Worm (Caenorhabditis elegans) whole organism, L4 larva: Measurements from ENCODE around the gene gpa-3.
"Not testable (repeated sequence)": the region's sequence is repeated elsewhere in the genome, so short reads cannot be mapped to it uniquely, and the experiment has no call there.

Experiments
- D1046.2 ChIP-seq: fragments of 200-800 bp; sonication (Bioruptor generic); IDR thresholded peaks from 2 replicates; pipeline ENCODE4 v1.3.6; 2022; ENCODE audit warnings: missing genetic modification characterization, missing compliant biosample characterization
- F44E2.7 ChIP-seq: fragments of 200-800 bp; sonication (Bioruptor generic); IDR thresholded peaks from 2 replicates; pipeline ENCODE4 v2.1.2; 2022; ENCODE audit warnings: missing genetic modification characterization, missing compliant biosample characterization
- R02D3.7 ChIP-seq: fragments of 150-350 bp; sonication (generic microtip); optimal IDR thresholded peaks from 3 replicates; lab custom pipeline; 2014; ENCODE audit warnings: missing biosample characterization, missing genetic modification characterization
- T26A8.4 ChIP-seq: fragments of 200-800 bp; sonication (Bioruptor generic); IDR thresholded peaks from 2 replicates; pipeline ENCODE4 v1.3.6; 2022; ENCODE audit warnings: missing genetic modification characterization, missing compliant biosample characterization
- Y105C5A.15 ChIP-seq: fragments of 200-800 bp; sonication (Bioruptor generic); IDR thresholded peaks from 2 replicates; pipeline ENCODE4 v1.3.6; 2022; ENCODE audit warnings: missing genetic modification characterization, missing compliant biosample characterization
- Y48G9A.11 ChIP-seq: fragments of 200-800 bp; sonication (Bioruptor generic); IDR thresholded peaks from 2 replicates; pipeline ENCODE4 v1.3.6; 2022; ENCODE audit warnings: missing genetic modification reagents, missing genetic modification characterization, missing compliant biosample characterization
- Y75B8A.6 ChIP-seq: fragments of 200-800 bp; sonication (Bioruptor generic); IDR thresholded peaks from 2 replicates; pipeline ENCODE4 v1.3.6; 2022; ENCODE audit warnings: missing genetic modification reagents, missing genetic modification characterization, missing compliant biosample characterization
- ZK337.2 ChIP-seq: fragments of 200-800 bp; sonication (Bioruptor generic); IDR thresholded peaks from 2 replicates; pipeline ENCODE4 v1.3.6; 2022; ENCODE audit warnings: missing genetic modification reagents, missing genetic modification characterization, missing compliant biosample characterization
- arid-1 ChIP-seq: fragments of 200-800 bp; sonication (Bioruptor generic); conservative IDR thresholded peaks from 2 replicates; pipeline ENCODE4 v1.3.6; 2022; ENCODE audit warnings: missing genetic modification reagents, missing genetic modification characterization, missing compliant biosample characterization
- ceh-20 ChIP-seq: fragments of 200-800 bp; sonication (Bioruptor generic); IDR thresholded peaks from 2 replicates; pipeline ENCODE4 v1.3.6; 2022; ENCODE audit warnings: missing genetic modification reagents, missing genetic modification characterization, missing compliant biosample characterization
- ctbp-1 ChIP-seq: fragments of 200-800 bp; sonication (Bioruptor generic); IDR thresholded peaks from 2 replicates; pipeline ENCODE4 v1.3.6; 2022; ENCODE audit warnings: missing genetic modification reagents, missing genetic modification characterization, missing compliant biosample characterization
- dmd-6 ChIP-seq: fragments of 200-800 bp; sonication (Bioruptor generic); IDR thresholded peaks from 2 replicates; pipeline ENCODE4 v1.3.6; 2022; ENCODE audit warnings: missing genetic modification reagents, missing genetic modification characterization, missing compliant biosample characterization
- dmd-8 ChIP-seq: fragments of 200-800 bp; sonication (Bioruptor generic); IDR thresholded peaks from 2 replicates; pipeline ENCODE4 v1.3.6; 2022; ENCODE audit warnings: missing genetic modification characterization, missing compliant biosample characterization
- dmd-9 ChIP-seq: fragments of 200-800 bp; sonication (Bioruptor generic); IDR thresholded peaks from 2 replicates; pipeline ENCODE4 v1.3.6; 2022; ENCODE audit warnings: missing genetic modification reagents, missing genetic modification characterization, missing compliant biosample characterization
- dve-1 ChIP-seq: sonication (generic microtip); optimal IDR thresholded peaks from 2 replicates; lab custom pipeline; 2017; ENCODE audit warnings: antibody characterized with exemption, mild to moderate bottlenecking, missing genetic modification characterization, missing compliant biosample characterization; ENCODE audit not compliant: insufficient read depth
- egl-43 ChIP-seq: fragments of 200-800 bp; sonication (Bioruptor generic); IDR thresholded peaks from 2 replicates; pipeline ENCODE4 v1.3.6; 2022; ENCODE audit warnings: missing genetic modification reagents, missing genetic modification characterization, missing compliant biosample characterization
- fkh-10 ChIP-seq: fragments of 150-350 bp; optimal IDR thresholded peaks from 2 replicates; lab custom pipeline; 2014; ENCODE audit warnings: missing biosample characterization, missing genetic modification reagents, missing genetic modification characterization
- hmg-1.1 ChIP-seq: fragments of 200-800 bp; sonication (Bioruptor generic); IDR thresholded peaks from 2 replicates; pipeline ENCODE4 v1.3.6; 2022; ENCODE audit warnings: missing genetic modification reagents, missing genetic modification characterization, missing compliant biosample characterization
- lim-7 ChIP-seq: fragments of 200-800 bp; sonication (Bioruptor generic); IDR thresholded peaks from 2 replicates; pipeline ENCODE4 v1.3.6; 2022; ENCODE audit warnings: missing genetic modification characterization, missing compliant biosample characterization
- lin-1 ChIP-seq: fragments of 200-800 bp; sonication (Bioruptor generic); IDR thresholded peaks from 2 replicates; pipeline ENCODE4 v1.3.6; 2022; ENCODE audit warnings: missing genetic modification reagents, missing genetic modification characterization, missing compliant biosample characterization
- lin-29 ChIP-seq: fragments of 200-800 bp; sonication (Bioruptor generic); IDR thresholded peaks from 2 replicates; pipeline ENCODE4 v1.3.6; 2022; ENCODE audit warnings: missing genetic modification reagents, missing genetic modification characterization, missing compliant biosample characterization
- lin-38 ChIP-seq: fragments of 200-800 bp; sonication (Bioruptor generic); IDR thresholded peaks from 2 replicates; pipeline ENCODE4 v1.3.6; 2022; ENCODE audit warnings: missing genetic modification reagents, missing genetic modification characterization, missing compliant biosample characterization
- lsy-2 ChIP-seq, 2 experiments: fragments of 150-350 bp in 1 of 2; sonication (generic microtip) in 1 of 2; optimal IDR thresholded peaks; 2 replicates each; lab custom pipeline; 2014 to 2017; ENCODE audit warnings: missing biosample characterization in 2 of 2, missing genetic modification characterization in 2 of 2
- madf-5 ChIP-seq, 2 experiments: fragments of 200-800 bp; sonication (Bioruptor generic); IDR thresholded peaks; 2 replicates each; pipeline ENCODE4 v1.3.6; 2022; ENCODE audit warnings: missing compliant biosample characterization in 2 of 2, missing genetic modification characterization in 2 of 2
- madf-9 ChIP-seq: fragments of 200-800 bp; sonication (Bioruptor generic); conservative IDR thresholded peaks from 2 replicates; pipeline ENCODE4 v1.3.6; 2022; ENCODE audit warnings: missing genetic modification reagents, missing genetic modification characterization, missing compliant biosample characterization
- mdt-29 ChIP-seq: fragments of 200-800 bp; sonication (Bioruptor generic); IDR thresholded peaks from 2 replicates; pipeline ENCODE4 v1.3.6; 2022; ENCODE audit warnings: missing genetic modification reagents, missing genetic modification characterization, missing compliant biosample characterization
- mxl-2 ChIP-seq: fragments of 200-800 bp; sonication (Bioruptor generic); conservative IDR thresholded peaks from 2 replicates; pipeline ENCODE4 v1.3.6; 2022; ENCODE audit warnings: missing genetic modification reagents, missing genetic modification characterization, missing compliant biosample characterization
- nhr-28 ChIP-seq: fragments of 150-350 bp; optimal IDR thresholded peaks from 2 replicates; lab custom pipeline; 2014; ENCODE audit warnings: missing biosample characterization, missing genetic modification characterization
- nhr-41 ChIP-seq: fragments of 200-800 bp; sonication (Bioruptor generic); IDR thresholded peaks from 2 replicates; pipeline ENCODE4 v1.3.6; 2022; ENCODE audit warnings: missing genetic modification reagents, missing genetic modification characterization, missing compliant biosample characterization
- nhr-42 ChIP-seq: fragments of 200-800 bp; sonication (Bioruptor generic); IDR thresholded peaks from 2 replicates; pipeline ENCODE4 v1.3.6; 2022; ENCODE audit warnings: missing genetic modification characterization, missing compliant biosample characterization
- pha-4 ChIP-seq, 2 experiments: fragments of 150-350 bp in 1 of 2; fragments of 200-800 bp in 1 of 2; sonication (Bioruptor generic) in 1 of 2; IDR thresholded peaks in 1 of 2; optimal IDR thresholded peaks in 1 of 2; 2 replicates each; pipeline versions ENCODE4 v1.3.6 to Lab custom; 2014 to 2022; ENCODE audit warnings: missing genetic modification characterization in 2 of 2, missing genetic modification reagents in 2 of 2, missing biosample characterization in 1 of 2, missing compliant biosample characterization in 1 of 2
- php-3 ChIP-seq: fragments of 200-800 bp; sonication (Bioruptor generic); IDR thresholded peaks from 2 replicates; pipeline ENCODE4 v1.3.6; 2022; ENCODE audit warnings: missing genetic modification reagents, missing genetic modification characterization, missing compliant biosample characterization
- saeg-2 ChIP-seq: fragments of 200-800 bp; sonication (Bioruptor generic); IDR thresholded peaks from 2 replicates; pipeline ENCODE4 v1.3.6; 2022; ENCODE audit warnings: missing genetic modification reagents, missing genetic modification characterization, missing compliant biosample characterization
- snpc-1.2 ChIP-seq: fragments of 200-800 bp; sonication (Bioruptor generic); IDR thresholded peaks from 2 replicates; pipeline ENCODE4 v1.3.6; 2022; ENCODE audit warnings: missing genetic modification reagents, missing genetic modification characterization, missing compliant biosample characterization
- snpc-4 ChIP-seq: fragments of 150-350 bp; optimal IDR thresholded peaks from 2 replicates; lab custom pipeline; 2014; ENCODE audit warnings: missing biosample characterization, missing genetic modification characterization
- tra-1 ChIP-seq: fragments of 200-800 bp; sonication (Bioruptor generic); IDR thresholded peaks from 2 replicates; pipeline ENCODE4 v1.3.6; 2022; ENCODE audit warnings: missing genetic modification reagents, missing genetic modification characterization, missing compliant biosample characterization
- vab-7 ChIP-seq: fragments of 200-800 bp; sonication (Bioruptor generic); IDR thresholded peaks from 2 replicates; pipeline ENCODE4 v1.3.6; 2022; ENCODE audit warnings: missing genetic modification reagents, missing genetic modification characterization, missing compliant biosample characterization
- zfp-3 ChIP-seq: fragments of 200-800 bp; sonication (Bioruptor generic); conservative IDR thresholded peaks from 2 replicates; pipeline ENCODE4 v1.3.6; 2022; ENCODE audit warnings: missing genetic modification reagents, missing genetic modification characterization, missing compliant biosample characterization
- zip-11 ChIP-seq: fragments of 200-800 bp; sonication (Bioruptor generic); IDR thresholded peaks from 2 replicates; pipeline ENCODE4 v1.3.6; 2022; ENCODE audit warnings: missing genetic modification characterization, missing compliant biosample characterization

gpa-3 gene

ce11 chrV:9342965-9343628 is 16.5 kb downstream of the gpa-3 start (continued):
- TF ChIP-seq dve-1 (tag; lab: Kevin White, UChicago) (peak; percentile 9), lin-29 (peak; percentile 77), php-3 (GFP tag; lab: Robert Waterston, UW) (peak; percentile 52; the same call in 1 of the 2 replicates), tra-1 (GFP tag; lab: Robert Waterston, UW) (0 out of 2 replicates have a peak, but pooled peaks have one; percentile 25), snpc-4 (no peak), D1046.2 (GFP tag; lab: Robert Waterston, UW) (peak; percentile 81), arid-1 (GFP tag; lab: Robert Waterston, UW) (peak; percentile 48; the same call in 1 of the 2 replicates), ZK337.2 (GFP tag; lab: Robert Waterston, UW) (no peak), lsy-2 (tag; optimal IDR thresholded peaks at IDR 0.05; lab: Kevin White, UChicago) (no peak), nhr-28 (no peak), hmg-1.1 (peak; percentile 59), lin-1 (GFP tag; lab: Robert Waterston, UW) (peak; percentile 21), pha-4 (GFP tag; IDR thresholded peaks at IDR 0.05; lab: Robert Waterston, UW) (peak; percentile 58; the same call in 1 of the 2 replicates), pha-4 (tag; optimal IDR thresholded peaks at IDR 0.05; lab: Kevin White, UChicago) (no peak), R02D3.7 (tag; lab: Kevin White, UChicago) (no peak), fkh-10 (GFP tag; lab: Kevin White, UChicago) (no peak), zip-11 (GFP tag; lab: Robert Waterston, UW) (0 out of 2 replicates have a peak, but pooled peaks have one; percentile 33), T26A8.4 (peak; percentile 91; the same call in 1 of the 2 replicates), dmd-9 (GFP tag; lab: Robert Waterston, UW) (peak; percentile 56; the same call in 1 of the 2 replicates)
- TF ChIP-seq, all 104 proteins: peak for 30

DNA sequence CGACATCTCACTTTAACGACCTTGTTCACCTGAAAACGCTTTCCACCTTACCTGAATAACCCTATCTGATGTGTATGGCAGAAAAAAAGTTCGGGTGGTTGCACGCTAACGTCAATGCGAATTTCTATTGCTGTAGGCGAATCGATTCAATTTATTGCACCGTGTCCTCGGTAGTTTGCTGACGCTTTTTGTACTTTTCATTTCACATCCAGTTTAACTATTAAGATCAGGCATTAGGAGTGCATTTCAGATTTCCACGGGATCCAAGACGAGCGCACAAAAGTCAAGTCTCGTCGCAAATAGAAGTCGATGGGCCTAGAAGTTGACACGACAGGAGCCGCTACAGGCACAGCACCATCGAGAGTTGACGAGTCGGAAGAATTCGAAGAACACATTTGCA is 17.3 kb downstream of the gpa-3 start:
- peak; percentile 95 for TF ChIP-seq pha-4 (GFP tag; IDR thresholded peaks at IDR 0.05; lab: Robert Waterston, UW)
- not testable (repeated sequence) for TF ChIP-seq pha-4 (tag; optimal IDR thresholded peaks at IDR 0.05; lab: Kevin White, UChicago)
- peak; percentile 64 to 83; a peak in 3 of 4 replicates for TF ChIP-seq madf-5 (GFP tag; IDR thresholded peaks at IDR 0.05; lab: Robert Waterston, UW)
- TF ChIP-seq lin-1 (GFP tag; lab: Robert Waterston, UW) = peak; percentile 53; the same call in 1 of the 2 replicates
- peak; percentile 76 for TF ChIP-seq snpc-1.2 (GFP tag; lab: Robert Waterston, UW)
- peak; percentile 81 for TF ChIP-seq saeg-2
- peak; percentile 86 for TF ChIP-seq php-3 (GFP tag; lab: Robert Waterston, UW)
- peak; percentile 78 for TF ChIP-seq lin-38 (GFP tag; lab: Robert Waterston, UW)
- peak; percentile 90 for TF ChIP-seq nhr-42 (GFP tag; lab: Robert Waterston, UW)
- peak; percentile 81; the same call in 1 of the 2 replicates for TF ChIP-seq tra-1 (GFP tag; lab: Robert Waterston, UW)
- peak; percentile 82 for TF ChIP-seq ctbp-1 (GFP tag; lab: Robert Waterston, UW)
- peak; percentile 79 for TF ChIP-seq T26A8.4
- peak; percentile 94 for TF ChIP-seq Y75B8A.6 (GFP tag; lab: Robert Waterston, UW)
- peak; percentile 97 for TF ChIP-seq zfp-3 (GFP tag; lab: Robert Waterston, UW)
- peak; percentile 80; the same call in 1 of the 2 replicates for TF ChIP-seq zip-11 (GFP tag; lab: Robert Waterston, UW)
- TF ChIP-seq dmd-9 (GFP tag; lab: Robert Waterston, UW) = peak; percentile 71; the same call in 1 of the 2 replicates
- TF ChIP-seq ZK337.2 (GFP tag; lab: Robert Waterston, UW) = 0 out of 2 replicates have a peak, but pooled peaks have one; percentile 61
- TF ChIP-seq madf-9 (GFP tag; lab: Robert Waterston, UW) = peak; percentile 59; the same call in 1 of the 2 replicates
- TF ChIP-seq D1046.2 (GFP tag; lab: Robert Waterston, UW) = peak; percentile 88
- peak; percentile 83 for TF ChIP-seq Y48G9A.11 (GFP tag; lab: Robert Waterston, UW)
- 0 out of 2 replicates have a peak, but pooled peaks have one; percentile 42 for TF ChIP-seq nhr-41
- TF ChIP-seq lim-7 = peak; percentile 63; the same call in 1 of the 2 replicates
- TF ChIP-seq arid-1 (GFP tag; lab: Robert Waterston, UW) = peak; percentile 76
- TF ChIP-seq lin-29 = peak; percentile 76
- TF ChIP-seq dmd-6 = peak; percentile 66
- TF ChIP-seq F44E2.7 = 0 out of 2 replicates have a peak, but pooled peaks have one; percentile 49
- TF ChIP-seq egl-43 (GFP tag; lab: Robert Waterston, UW) = peak; percentile 89
- peak; percentile 42; the same call in 1 of the 2 replicates for TF ChIP-seq vab-7 (GFP tag; lab: Robert Waterston, UW)
- TF ChIP-seq mxl-2 (GFP tag; lab: Robert Waterston, UW) = peak; percentile 68
- TF ChIP-seq ceh-20 (GFP tag; lab: Robert Waterston, UW) = peak; percentile 83
- TF ChIP-seq dmd-8 = 0 out of 2 replicates have a peak, but pooled peaks have one; percentile 56
- peak; percentile 85 for TF ChIP-seq mdt-29 (GFP tag; lab: Robert Waterston, UW)
- peak; percentile 80 for TF ChIP-seq hmg-1.1
- TF ChIP-seq Y105C5A.15 (GFP tag; lab: Robert Waterston, UW) = peak; percentile 76; the same call in 1 of the 2 replicates
